Fruit fly (Drosophila melanogaster) whole organism, wandering third instar larva: ENCODE measurements around the gene NT1.

Source experiments
- CG32264 ChIP-seq: fragments of 200-800 bp; sonication (Bioruptor generic); optimal IDR thresholded peaks from 2 replicates; lab custom pipeline; 2016; ENCODE audit warnings: missing biosample characterization, missing genetic modification characterization
- Rel ChIP-seq, 2 experiments: fragments of 200-800 bp; sonication (Bioruptor generic) in 1 of 2; optimal IDR thresholded peaks; 2 replicates in 1 of 2; 3 replicates in 1 of 2; lab custom pipeline; 2016 to 2019; ENCODE audit warnings: mild to moderate bottlenecking in 2 of 2, missing biosample characterization in 2 of 2, missing genetic modification characterization in 2 of 2, moderate library complexity in 1 of 2
- ey ChIP-seq: fragments of 200-800 bp; sonication (Bioruptor generic); optimal IDR thresholded peaks from 2 replicates; lab custom pipeline; 2016; ENCODE audit warnings: missing biosample characterization, missing genetic modification characterization
- fru ChIP-seq: fragments of 200-800 bp; sonication (Bioruptor generic); optimal IDR thresholded peaks from 3 replicates; lab custom pipeline; 2016; ENCODE audit warnings: missing biosample characterization, mild to moderate bottlenecking, missing genetic modification characterization
- h ChIP-seq: fragments of 200-800 bp; sonication (Bioruptor generic); optimal IDR thresholded peaks from 3 replicates; lab custom pipeline; 2016; ENCODE audit warnings: missing biosample characterization, mild to moderate bottlenecking, missing genetic modification characterization
- pan ChIP-seq: fragments of >200 bp; optimal IDR thresholded peaks from 2 replicates; lab custom pipeline; 2017
- psq ChIP-seq: fragments of 200-800 bp; sonication (Bioruptor generic); optimal IDR thresholded peaks from 3 replicates; lab custom pipeline; 2017; ENCODE audit warnings: missing biosample characterization, mild to moderate bottlenecking, missing genetic modification characterization, moderate library complexity
- usp ChIP-seq: fragments of >200 bp; optimal IDR thresholded peaks from 2 replicates; lab custom pipeline; 2017; ENCODE audit warnings: missing biosample characterization, missing genetic modification characterization

DNA sequence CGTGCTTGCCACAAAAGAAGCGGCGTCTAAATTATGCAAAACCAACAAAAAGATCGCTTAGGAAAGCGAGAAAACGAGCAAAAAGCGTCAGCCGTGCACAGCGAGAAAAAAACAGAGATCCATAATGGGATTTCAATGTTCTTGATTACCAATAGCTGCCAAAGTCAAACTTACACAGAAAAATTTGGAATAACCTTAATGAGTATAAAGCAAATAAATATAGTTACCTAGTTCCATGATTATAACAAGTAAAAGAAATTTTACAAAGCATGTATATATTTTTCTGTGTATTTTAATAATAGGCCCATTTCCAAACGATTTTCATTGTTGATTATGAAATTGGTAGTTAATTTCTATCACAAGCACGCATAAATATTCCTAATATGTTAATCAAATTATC lies 25.7 kb upstream of the NT1 start:
- TF ChIP-seq Rel (GFP tag; optimal IDR thresholded peaks at IDR 0.05; lab: Kevin White, UChicago) (no peak), Rel (tag; optimal IDR thresholded peaks at IDR 0.05; lab: Kevin White, UChicago) (no peak), CG32264 (GFP tag; lab: Kevin White, UChicago) (no peak), pan (lab: Kevin White, UChicago) (no peak), usp (no peak), fru (no peak), h (no peak), psq (no peak), ey (GFP tag; lab: Kevin White, UChicago) (no peak)
